Fruit fly (Drosophila melanogaster) whole organism, embryonic: ENCODE data around the gene rols.
A peak's percentile ranks its signal among the peaks of the same experiment; 100 is the strongest.

Experiments
- BEAF-32 ChIP-seq: fragments of 200-800 bp; sonication (Bioruptor generic); optimal IDR thresholded peaks from 3 replicates; lab custom pipeline; 2017; ENCODE audit warnings: missing biosample characterization, missing genetic modification characterization, mild to moderate bottlenecking, moderate library complexity, missing genetic modification reagents
- Bgb ChIP-seq: fragments of 200-800 bp; sonication (Bioruptor generic); IDR thresholded peaks from 2 replicates; pipeline ENCODE4 v1.3.6; 2022; ENCODE audit warnings: missing biosample characterization, missing genetic modification characterization; ENCODE audit not compliant: partially characterized antibody
- Bteb2 ChIP-seq: fragments of 200-800 bp; sonication (Bioruptor generic); optimal IDR thresholded peaks from 2 replicates; lab custom pipeline; 2016; ENCODE audit warnings: missing biosample characterization, missing genetic modification characterization
- C15 ChIP-seq: fragments of 200-800 bp; sonication (Bioruptor generic); IDR thresholded peaks from 3 replicates; pipeline ENCODE4 v1.3.6; 2022; ENCODE audit warnings: missing biosample characterization, missing genetic modification characterization
- CG10654 ChIP-seq: fragments of 200-800 bp; sonication (Bioruptor generic); optimal IDR thresholded peaks from 2 replicates; lab custom pipeline; 2016; ENCODE audit warnings: missing biosample characterization, missing genetic modification characterization
- CG11085 ChIP-seq: fragments of 200-800 bp; sonication (Bioruptor generic); IDR thresholded peaks from 2 replicates; pipeline ENCODE4 v1.3.6; 2022; ENCODE audit warnings: missing biosample characterization, missing genetic modification characterization
- CG11696 ChIP-seq: fragments of 200-800 bp; sonication (Bioruptor generic); IDR thresholded peaks from 2 replicates; pipeline ENCODE4 v1.3.6; 2022; ENCODE audit warnings: missing biosample characterization, missing genetic modification characterization
- CG12659 ChIP-seq: fragments of 200-800 bp; sonication (Bioruptor generic); optimal IDR thresholded peaks from 3 replicates; lab custom pipeline; 2017; ENCODE audit warnings: mild to moderate bottlenecking, missing biosample characterization, missing genetic modification reagents, missing genetic modification characterization
- CG14710 ChIP-seq: fragments of 200-800 bp; sonication (Bioruptor generic); optimal IDR thresholded peaks from 3 replicates; lab custom pipeline; 2019; ENCODE audit warnings: missing biosample characterization, mild to moderate bottlenecking, missing genetic modification characterization, moderate library complexity
- CG15696 ChIP-seq: fragments of 200-800 bp; sonication (Bioruptor generic); optimal IDR thresholded peaks from 2 replicates; lab custom pipeline; 2019; ENCODE audit warnings: missing biosample characterization, mild to moderate bottlenecking, missing genetic modification characterization, moderate library complexity
- CG1647 ChIP-seq: fragments of 200-800 bp; sonication (Bioruptor generic); optimal IDR thresholded peaks from 3 replicates; lab custom pipeline; 2016; ENCODE audit warnings: missing biosample characterization, missing genetic modification characterization
- CG17361 ChIP-seq: fragments of 200-800 bp; sonication (Bioruptor generic); IDR thresholded peaks from 3 replicates; pipeline ENCODE4 v1.3.6; 2022; ENCODE audit warnings: missing biosample characterization, missing genetic modification characterization
- CG17568 ChIP-seq: fragments of 200-800 bp; sonication (Bioruptor generic); optimal IDR thresholded peaks from 2 replicates; lab custom pipeline; 2018; ENCODE audit warnings: missing biosample characterization, mild to moderate bottlenecking, missing genetic modification characterization, moderate library complexity
- CG1792 ChIP-seq: fragments of 200-800 bp; sonication (Bioruptor generic); optimal IDR thresholded peaks from 2 replicates; lab custom pipeline; 2016; ENCODE audit warnings: missing biosample characterization, missing genetic modification characterization
- CG2129 ChIP-seq: fragments of 200-800 bp; sonication (Bioruptor generic); IDR thresholded peaks from 2 replicates; pipeline ENCODE4 v1.3.6; 2022; ENCODE audit warnings: missing biosample characterization, missing genetic modification characterization; ENCODE audit not compliant: partially characterized antibody
- CG2712 ChIP-seq: fragments of 200-800 bp; optimal IDR thresholded peaks from 3 replicates; lab custom pipeline; 2019; ENCODE audit warnings: missing biosample characterization, mild to moderate bottlenecking, missing genetic modification characterization, moderate library complexity
- CG30403 ChIP-seq: fragments of 200-800 bp; sonication (Bioruptor generic); optimal IDR thresholded peaks from 3 replicates; lab custom pipeline; 2016; ENCODE audit warnings: missing biosample characterization, missing genetic modification characterization
- CG32772 ChIP-seq: fragments of 200-800 bp; sonication (Bioruptor generic); IDR thresholded peaks from 2 replicates; pipeline ENCODE4 v1.3.6; 2022; ENCODE audit warnings: missing biosample characterization, missing genetic modification characterization
- CG34376 ChIP-seq: fragments of 200-800 bp; sonication (Bioruptor generic); optimal IDR thresholded peaks from 2 replicates; lab custom pipeline; 2018; ENCODE audit warnings: missing biosample characterization, mild to moderate bottlenecking, missing genetic modification characterization
- CG3995 ChIP-seq: fragments of 200-800 bp; sonication (Bioruptor generic); optimal IDR thresholded peaks from 3 replicates; lab custom pipeline; 2016; ENCODE audit warnings: missing biosample characterization, missing genetic modification characterization
- CG8478 ChIP-seq: fragments of >200 bp; optimal IDR thresholded peaks from 2 replicates; lab custom pipeline; 2018
- Camta ChIP-seq: fragments of 200-800 bp; sonication (Bioruptor generic); optimal IDR thresholded peaks from 2 replicates; lab custom pipeline; 2016; ENCODE audit warnings: missing biosample characterization, missing genetic modification characterization
- Chrac-16 ChIP-seq: fragments of 200-800 bp; sonication (Bioruptor generic); optimal IDR thresholded peaks from 3 replicates; lab custom pipeline; 2016; ENCODE audit warnings: missing biosample characterization, missing genetic modification characterization
- Dbx ChIP-seq: fragments of 200-800 bp; sonication (Bioruptor generic); IDR thresholded peaks from 3 replicates; pipeline ENCODE4 v1.3.6; 2022; ENCODE audit warnings: missing biosample characterization, missing genetic modification characterization
- Dp ChIP-seq: fragments of 200-800 bp; sonication (Bioruptor generic); optimal IDR thresholded peaks from 2 replicates; lab custom pipeline; 2018; ENCODE audit warnings: missing biosample characterization, mild to moderate bottlenecking, missing genetic modification characterization, moderate library complexity
- HHEX ChIP-seq: fragments of 200-800 bp; sonication (Bioruptor generic); optimal IDR thresholded peaks from 3 replicates; lab custom pipeline; 2017; ENCODE audit warnings: missing biosample characterization, mild to moderate bottlenecking, missing genetic modification characterization, missing genetic modification reagents
- Oli ChIP-seq: fragments of 200-800 bp; sonication (Bioruptor generic); optimal IDR thresholded peaks from 2 replicates; lab custom pipeline; 2018; ENCODE audit warnings: missing biosample characterization, mild to moderate bottlenecking, missing genetic modification characterization, moderate library complexity
- Ptx1 ChIP-seq: fragments of 200-800 bp; sonication (Bioruptor generic); IDR thresholded peaks from 2 replicates; pipeline ENCODE4 v1.3.6; 2022; ENCODE audit warnings: missing biosample characterization, missing genetic modification characterization
- bowl ChIP-seq: fragments of 200-800 bp; sonication (Bioruptor generic); IDR thresholded peaks from 2 replicates; pipeline ENCODE4 v1.3.6; 2022; ENCODE audit warnings: missing biosample characterization, missing genetic modification characterization
- cg ChIP-seq: fragments of 200-800 bp; sonication (Bioruptor generic); optimal IDR thresholded peaks from 3 replicates; lab custom pipeline; 2019; ENCODE audit warnings: missing biosample characterization, mild to moderate bottlenecking, missing genetic modification characterization, moderate library complexity
- crol ChIP-seq: fragments of 200-800 bp; sonication (Bioruptor generic); IDR thresholded peaks from 2 replicates; pipeline ENCODE4 v1.3.6; 2022; ENCODE audit warnings: missing biosample characterization, missing genetic modification characterization
- dmrt11E ChIP-seq: fragments of 200-800 bp; sonication (Bioruptor generic); optimal IDR thresholded peaks from 3 replicates; lab custom pipeline; 2018; ENCODE audit warnings: missing biosample characterization, mild to moderate bottlenecking, missing genetic modification characterization, moderate library complexity
- exex ChIP-seq: fragments of 200-800 bp; sonication (Bioruptor generic); optimal IDR thresholded peaks from 4 replicates; lab custom pipeline; 2018; ENCODE audit warnings: missing biosample characterization, mild to moderate bottlenecking, missing genetic modification characterization, moderate library complexity
- fd96Cb ChIP-seq: fragments of 200-800 bp; sonication (Bioruptor generic); optimal IDR thresholded peaks from 2 replicates; lab custom pipeline; 2018; ENCODE audit warnings: missing biosample characterization, mild to moderate bottlenecking, missing genetic modification characterization, moderate library complexity
- grau ChIP-seq: fragments of 200-800 bp; optimal IDR thresholded peaks from 3 replicates; lab custom pipeline; 2019; ENCODE audit warnings: missing biosample characterization, mild to moderate bottlenecking, missing genetic modification characterization, moderate library complexity
- insv ChIP-seq, 2 experiments: fragments of 200-800 bp; sonication (Bioruptor generic); optimal IDR thresholded peaks; 3 replicates each; lab custom pipeline; 2016 to 2018; ENCODE audit warnings: missing biosample characterization in 2 of 2, missing genetic modification characterization in 2 of 2
- jigr1 ChIP-seq: fragments of 200-800 bp; sonication (Bioruptor generic); IDR thresholded peaks from 3 replicates; pipeline ENCODE4 v1.3.6; 2022; ENCODE audit warnings: missing biosample characterization, missing genetic modification characterization
- kay ChIP-seq: fragments of 200-800 bp; sonication (Bioruptor generic); optimal IDR thresholded peaks from 2 replicates; lab custom pipeline; 2016; ENCODE audit warnings: missing biosample characterization, missing genetic modification characterization
- onecut ChIP-seq: fragments of 200-800 bp; sonication (Bioruptor generic); IDR thresholded peaks from 2 replicates; pipeline ENCODE4 v1.3.6; 2022; ENCODE audit warnings: missing biosample characterization, missing genetic modification characterization
- pb ChIP-seq: fragments of 200-800 bp; sonication (Bioruptor generic); optimal IDR thresholded peaks from 3 replicates; lab custom pipeline; 2016; ENCODE audit warnings: missing biosample characterization, missing genetic modification characterization
- run ChIP-seq: fragments of 200-800 bp; sonication (Bioruptor generic); optimal IDR thresholded peaks from 3 replicates; lab custom pipeline; 2018; ENCODE audit warnings: missing biosample characterization, mild to moderate bottlenecking, missing genetic modification characterization
- so ChIP-seq: fragments of 200-800 bp; sonication (Bioruptor generic); IDR thresholded peaks from 3 replicates; pipeline ENCODE4 v1.3.6; 2022; ENCODE audit warnings: missing biosample characterization, missing genetic modification characterization
- sqz ChIP-seq: fragments of 200-800 bp; sonication (Bioruptor generic); optimal IDR thresholded peaks from 3 replicates; lab custom pipeline; 2018; ENCODE audit warnings: missing biosample characterization, mild to moderate bottlenecking, missing genetic modification characterization
- ssp ChIP-seq: fragments of 200-800 bp; sonication (Bioruptor generic); IDR thresholded peaks from 2 replicates; pipeline ENCODE4 v1.3.6; 2022; ENCODE audit warnings: missing biosample characterization, missing genetic modification characterization
- stc ChIP-seq: fragments of 200-800 bp; sonication (Bioruptor generic); IDR thresholded peaks from 2 replicates; pipeline ENCODE4 v1.3.6; 2022; ENCODE audit warnings: missing biosample characterization, missing genetic modification characterization
- tap ChIP-seq: fragments of 200-800 bp; optimal IDR thresholded peaks from 3 replicates; lab custom pipeline; 2019; ENCODE audit warnings: missing biosample characterization, mild to moderate bottlenecking, missing genetic modification characterization, moderate library complexity
- trem ChIP-seq: fragments of 200-800 bp; optimal IDR thresholded peaks from 3 replicates; lab custom pipeline; 2019; ENCODE audit warnings: missing biosample characterization, mild to moderate bottlenecking, missing genetic modification characterization, moderate library complexity
- trh ChIP-seq: fragments of 200-800 bp; sonication (Bioruptor generic); optimal IDR thresholded peaks from 2 replicates; lab custom pipeline; 2016; ENCODE audit warnings: missing biosample characterization, missing genetic modification characterization
- unpg ChIP-seq: fragments of 200-800 bp; sonication (Bioruptor generic); optimal IDR thresholded peaks from 3 replicates; lab custom pipeline; 2018; ENCODE audit warnings: missing biosample characterization, mild to moderate bottlenecking, missing genetic modification characterization, moderate library complexity
- vfl ChIP-seq: fragments of 200-800 bp; sonication (Bioruptor generic); optimal IDR thresholded peaks from 2 replicates; lab custom pipeline; 2016; ENCODE audit warnings: missing biosample characterization, missing genetic modification characterization
- wor ChIP-seq: fragments of 200-800 bp; sonication (Bioruptor generic); IDR thresholded peaks from 2 replicates; pipeline ENCODE4 v1.3.6; 2022; ENCODE audit warnings: missing biosample characterization, missing genetic modification characterization
- yki ChIP-seq: fragments of >200 bp; optimal IDR thresholded peaks from 3 replicates; lab custom pipeline; 2018
- zf30C ChIP-seq: fragments of 200-800 bp; sonication (Bioruptor generic); optimal IDR thresholded peaks from 3 replicates; lab custom pipeline; 2018; ENCODE audit warnings: missing biosample characterization, mild to moderate bottlenecking, missing genetic modification characterization

rols gene

DNA sequence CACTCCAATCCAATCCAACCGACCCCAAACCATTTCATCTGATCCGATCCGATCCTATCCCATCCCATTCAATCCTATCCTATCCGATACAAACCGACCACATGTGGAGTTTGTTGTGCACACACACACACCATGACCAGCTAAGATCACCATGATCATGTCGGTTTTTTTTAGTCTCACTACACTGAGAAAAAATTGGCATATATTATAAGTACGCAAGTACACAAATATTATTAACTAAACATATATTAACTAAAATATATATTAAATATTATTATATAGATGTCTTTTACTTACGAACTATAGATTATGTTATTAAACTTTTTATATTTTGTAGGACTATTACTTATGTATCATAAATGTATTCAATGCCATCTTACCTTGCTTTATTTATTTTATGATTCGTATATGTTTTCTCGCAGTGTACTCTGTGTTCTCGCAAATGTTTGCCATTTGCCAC lies 37.3 kb upstream of the rols start (continued):
- no peak for TF ChIP-seq CG11696
- TF ChIP-seq CG2129 (GFP tag; lab: Robert Waterston, UW) = no peak
- no peak for TF ChIP-seq CG10654
- TF ChIP-seq CG17568 (GFP tag; lab: Kevin White, UChicago) = no peak
- TF ChIP-seq bowl = no peak
- TF ChIP-seq trem (tag; lab: Kevin White, UChicago) = peak; percentile 56
- TF ChIP-seq zf30C = peak; percentile 54
- TF ChIP-seq onecut (GFP tag; lab: Robert Waterston, UW) = no peak
- TF ChIP-seq Dbx (GFP tag; lab: Robert Waterston, UW) = no peak
- TF ChIP-seq CG15696 (tag; lab: Kevin White, UChicago) = peak; percentile 41
- TF ChIP-seq fd96Cb = peak; percentile 8
- peak; percentile 77 for TF ChIP-seq dmrt11E (tag; lab: Kevin White, UChicago)
- TF ChIP-seq vfl (GFP tag; lab: Kevin White, UChicago) = no peak
- no peak for TF ChIP-seq Dp (GFP tag; lab: Kevin White, UChicago)
- no peak for TF ChIP-seq Chrac-16 (GFP tag; lab: Kevin White, UChicago)
- TF ChIP-seq unpg = no peak
- TF ChIP-seq insv (GFP tag; optimal IDR thresholded peaks at IDR 0.05; lab: Kevin White, UChicago) = peak in 1 of 2 experiments; percentile 29
- peak; percentile 45 for TF ChIP-seq grau
- peak; percentile 65; the same call in 2 of the 3 replicates for TF ChIP-seq CG17361 (GFP tag; lab: Robert Waterston, UW)
- no peak for TF ChIP-seq Ptx1 (GFP tag; lab: Robert Waterston, UW)
- no peak for TF ChIP-seq HHEX (GFP tag; lab: Kevin White, UChicago)
- no peak for TF ChIP-seq CG12659 (GFP tag; lab: Kevin White, UChicago)
- no peak for TF ChIP-seq Bgb (GFP tag; lab: Robert Waterston, UW)
- 0 out of 2 replicates have a peak, but pooled peaks have one; percentile 12 for TF ChIP-seq CG11085 (GFP tag; lab: Robert Waterston, UW)
- no peak for TF ChIP-seq C15 (GFP tag; lab: Robert Waterston, UW)
- TF ChIP-seq cg = no peak
- TF ChIP-seq CG34376 = no peak
- no peak for TF ChIP-seq CG32772
- TF ChIP-seq CG30403 (GFP tag; lab: Kevin White, UChicago) = no peak
- TF ChIP-seq so (GFP tag; lab: Robert Waterston, UW) = no peak
- no peak for TF ChIP-seq CG1647 (GFP tag; lab: Kevin White, UChicago)
- no peak for TF ChIP-seq tap
- TF ChIP-seq Oli (tag; lab: Kevin White, UChicago) = peak; percentile 26
- TF ChIP-seq CG1792 = no peak
- TF ChIP-seq run (tag; lab: Kevin White, UChicago) = no peak
- TF ChIP-seq trh = no peak
- no peak for TF ChIP-seq crol (GFP tag; lab: Robert Waterston, UW)
- TF ChIP-seq wor (GFP tag; lab: Robert Waterston, UW) = no peak
- TF ChIP-seq yki (lab: Kevin White, UChicago) = no peak
- TF ChIP-seq exex (tag; lab: Kevin White, UChicago) = no peak
- no peak for TF ChIP-seq ssp (GFP tag; lab: Robert Waterston, UW)
- no peak for TF ChIP-seq Camta (GFP tag; lab: Kevin White, UChicago)
- TF ChIP-seq CG2712 (tag; lab: Kevin White, UChicago) = peak; percentile 76
- peak; percentile 49 for TF ChIP-seq CG14710
- no peak for TF ChIP-seq CG8478
- no peak for TF ChIP-seq Bteb2 (GFP tag; lab: Kevin White, UChicago)
- TF ChIP-seq CG3995 (GFP tag; lab: Kevin White, UChicago) = no peak
- no peak for TF ChIP-seq kay
- TF ChIP-seq BEAF-32 (GFP tag; lab: Kevin White, UChicago) = no peak
- peak; percentile 37 for TF ChIP-seq sqz (GFP tag; lab: Kevin White, UChicago)
- no peak for TF ChIP-seq stc
- TF ChIP-seq pb (GFP tag; lab: Kevin White, UChicago) = no peak
- no peak for TF ChIP-seq jigr1 (GFP tag; lab: Robert Waterston, UW)
